Fruit fly (Drosophila melanogaster) whole organism, pupa: ENCODE data around the gene Polr2D.

Experiments
- CG4496 ChIP-seq: fragments of 200-800 bp; sonication (Bioruptor generic); IDR thresholded peaks from 3 replicates; pipeline ENCODE4 v1.3.6; 2022; ENCODE audit warnings: missing biosample characterization, missing genetic modification characterization
- D1 ChIP-seq: fragments of 200-800 bp; sonication (Bioruptor generic); optimal IDR thresholded peaks from 2 replicates; lab custom pipeline; 2018; ENCODE audit warnings: missing biosample characterization, mild to moderate bottlenecking, missing genetic modification characterization, moderate library complexity
- EcR ChIP-seq: fragments of 200-800 bp; sonication (Bioruptor generic); optimal IDR thresholded peaks from 3 replicates; lab custom pipeline; 2019; ENCODE audit warnings: missing biosample characterization, missing genetic modification characterization, mild to moderate bottlenecking, moderate library complexity, missing genetic modification reagents

DNA sequence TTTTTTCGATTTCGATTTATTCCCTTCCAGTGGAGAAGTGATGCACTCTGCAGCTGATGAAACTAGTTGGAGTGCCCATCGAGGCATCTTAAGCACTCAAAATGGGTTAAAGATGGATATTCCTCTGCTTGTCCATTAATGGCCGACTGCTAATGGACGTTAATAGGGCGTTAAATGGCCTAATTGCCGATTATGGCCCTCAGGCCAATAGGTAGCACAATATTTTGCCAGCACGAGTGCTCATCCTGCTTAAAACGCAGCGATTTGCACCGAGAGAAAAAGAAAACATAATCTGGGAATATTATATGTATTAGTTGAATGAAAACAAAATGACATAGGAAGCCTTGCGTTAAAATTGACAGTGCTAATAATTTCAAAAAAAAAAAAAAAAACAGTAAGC is 46.8 kb downstream of the Polr2D start, which contains the start of gene CG44158:
- TF ChIP-seq D1 (tag; lab: Kevin White, UChicago) = no peak
- no peak for TF ChIP-seq CG4496 (GFP tag; lab: Robert Waterston, UW)
- TF ChIP-seq EcR (GFP tag; lab: Kevin White, UChicago) = no peak
